Worm (Caenorhabditis elegans) whole organism, L4 larva: ENCODE data around the gene F22B8.7.

ENCODE experiments used
- F10B5.3 ChIP-seq: sonication (generic microtip); optimal IDR thresholded peaks from 2 replicates; lab custom pipeline; 2016; ENCODE audit warnings: mild to moderate bottlenecking, missing genetic modification characterization, missing compliant biosample characterization
- T26A8.4 ChIP-seq: fragments of 200-800 bp; sonication (Bioruptor generic); IDR thresholded peaks from 2 replicates; pipeline ENCODE4 v1.3.6; 2022; ENCODE audit warnings: missing genetic modification characterization, missing compliant biosample characterization
- Y75B8A.6 ChIP-seq: fragments of 200-800 bp; sonication (Bioruptor generic); IDR thresholded peaks from 2 replicates; pipeline ENCODE4 v1.3.6; 2022; ENCODE audit warnings: missing genetic modification reagents, missing genetic modification characterization, missing compliant biosample characterization
- ZK546.5 ChIP-seq, 2 experiments: sonication (generic microtip); optimal IDR thresholded peaks; 2 replicates each; lab custom pipeline; 2017; ENCODE audit warnings: missing biosample characterization in 2 of 2, missing genetic modification characterization in 2 of 2
- ceh-32 ChIP-seq: sonication (generic microtip); optimal IDR thresholded peaks from 2 replicates; lab custom pipeline; 2016; ENCODE audit warnings: mild to moderate bottlenecking, missing genetic modification characterization, missing compliant biosample characterization; ENCODE audit not compliant: poor library complexity
- ceh-44 ChIP-seq: fragments of 200-800 bp; sonication (Bioruptor generic); IDR thresholded peaks from 2 replicates; pipeline ENCODE4 v1.3.6; 2022; ENCODE audit warnings: missing genetic modification reagents, missing genetic modification characterization, missing compliant biosample characterization
- ceh-62 ChIP-seq: sonication (generic microtip); optimal IDR thresholded peaks from 2 replicates; lab custom pipeline; 2017; ENCODE audit warnings: missing biosample characterization, missing genetic modification characterization
- ctbp-1 ChIP-seq: fragments of 200-800 bp; sonication (Bioruptor generic); IDR thresholded peaks from 2 replicates; pipeline ENCODE4 v1.3.6; 2022; ENCODE audit warnings: missing genetic modification reagents, missing genetic modification characterization, missing compliant biosample characterization
- daf-12 ChIP-seq: fragments of 150-350 bp; optimal IDR thresholded peaks from 2 replicates; lab custom pipeline; 2014; ENCODE audit warnings: missing biosample characterization, missing genetic modification reagents, missing genetic modification characterization
- daf-16 ChIP-seq, 3 experiments: sonication (generic microtip); optimal IDR thresholded peaks; 2 replicates each; lab custom pipeline; 2016 to 2017; ENCODE audit warnings: missing genetic modification characterization in 3 of 3, missing genetic modification reagents in 3 of 3, mild to moderate bottlenecking in 2 of 3, missing compliant biosample characterization in 2 of 3, missing biosample characterization in 1 of 3, moderate library complexity in 1 of 3
- dmd-9 ChIP-seq: fragments of 200-800 bp; sonication (Bioruptor generic); IDR thresholded peaks from 2 replicates; pipeline ENCODE4 v1.3.6; 2022; ENCODE audit warnings: missing genetic modification reagents, missing genetic modification characterization, missing compliant biosample characterization
- dpl-1 ChIP-seq: fragments of 150-350 bp; optimal IDR thresholded peaks from 2 replicates; lab custom pipeline; 2014; ENCODE audit warnings: missing biosample characterization, missing genetic modification reagents, missing genetic modification characterization
- dve-1 ChIP-seq: sonication (generic microtip); optimal IDR thresholded peaks from 2 replicates; lab custom pipeline; 2017; ENCODE audit warnings: antibody characterized with exemption, mild to moderate bottlenecking, missing genetic modification characterization, missing compliant biosample characterization; ENCODE audit not compliant: insufficient read depth
- egl-27 ChIP-seq: sonication (generic microtip); optimal IDR thresholded peaks from 3 replicates; lab custom pipeline; 2017; ENCODE audit warnings: missing biosample characterization, missing genetic modification reagents, missing genetic modification characterization
- fos-1 ChIP-seq: fragments of 150-350 bp; optimal IDR thresholded peaks from 2 replicates; lab custom pipeline; 2014; ENCODE audit warnings: missing biosample characterization, missing genetic modification characterization
- hif-1 ChIP-seq, 2 experiments: sonication (generic microtip); optimal IDR thresholded peaks; 2 replicates each; lab custom pipeline; 2016 to 2017; ENCODE audit warnings: missing compliant biosample characterization in 2 of 2, missing genetic modification characterization in 2 of 2, missing genetic modification reagents in 2 of 2, missing genotype in 2 of 2, mild to moderate bottlenecking in 1 of 2
- jun-1 ChIP-seq: fragments of 150-350 bp; optimal IDR thresholded peaks from 2 replicates; lab custom pipeline; 2014; ENCODE audit warnings: missing biosample characterization, missing genetic modification reagents, missing genetic modification characterization
- lim-7 ChIP-seq: fragments of 200-800 bp; sonication (Bioruptor generic); IDR thresholded peaks from 2 replicates; pipeline ENCODE4 v1.3.6; 2022; ENCODE audit warnings: missing genetic modification characterization, missing compliant biosample characterization
- lin-1 ChIP-seq: fragments of 200-800 bp; sonication (Bioruptor generic); IDR thresholded peaks from 2 replicates; pipeline ENCODE4 v1.3.6; 2022; ENCODE audit warnings: missing genetic modification reagents, missing genetic modification characterization, missing compliant biosample characterization
- lin-13 ChIP-seq: fragments of 150-350 bp; optimal IDR thresholded peaks from 2 replicates; lab custom pipeline; 2014; ENCODE audit warnings: missing biosample characterization, missing genetic modification reagents, missing genetic modification characterization
- lir-3 ChIP-seq: sonication (generic microtip); optimal IDR thresholded peaks from 2 replicates; lab custom pipeline; 2016; ENCODE audit warnings: mild to moderate bottlenecking, missing genetic modification characterization, missing compliant biosample characterization
- mdl-1 ChIP-seq, 2 experiments: fragments of 150-350 bp in 1 of 2; sonication (generic microtip) in 1 of 2; optimal IDR thresholded peaks; 2 replicates each; lab custom pipeline; 2014 to 2017; ENCODE audit warnings: missing biosample characterization in 2 of 2, missing genetic modification characterization in 2 of 2
- mdt-29 ChIP-seq: fragments of 200-800 bp; sonication (Bioruptor generic); IDR thresholded peaks from 2 replicates; pipeline ENCODE4 v1.3.6; 2022; ENCODE audit warnings: missing genetic modification reagents, missing genetic modification characterization, missing compliant biosample characterization
- mxl-2 ChIP-seq: fragments of 200-800 bp; sonication (Bioruptor generic); conservative IDR thresholded peaks from 2 replicates; pipeline ENCODE4 v1.3.6; 2022; ENCODE audit warnings: missing genetic modification reagents, missing genetic modification characterization, missing compliant biosample characterization
- nhr-102 ChIP-seq: sonication (generic microtip); optimal IDR thresholded peaks from 2 replicates; lab custom pipeline; 2016; ENCODE audit warnings: mild to moderate bottlenecking, missing genetic modification characterization, moderate library complexity, missing compliant biosample characterization
- nhr-25 ChIP-seq: sonication (generic microtip); optimal IDR thresholded peaks from 2 replicates; lab custom pipeline; 2017; ENCODE audit warnings: missing genetic modification characterization, mild to moderate bottlenecking, missing compliant biosample characterization, antibody characterized with exemption, moderate library complexity, borderline replicate concordance; ENCODE audit not compliant: insufficient read depth
- nhr-28 ChIP-seq: fragments of 150-350 bp; optimal IDR thresholded peaks from 2 replicates; lab custom pipeline; 2014; ENCODE audit warnings: missing biosample characterization, missing genetic modification characterization
- pha-4 ChIP-seq, 2 experiments: fragments of 150-350 bp in 1 of 2; fragments of 200-800 bp in 1 of 2; sonication (Bioruptor generic) in 1 of 2; IDR thresholded peaks in 1 of 2; optimal IDR thresholded peaks in 1 of 2; 2 replicates each; pipeline versions ENCODE4 v1.3.6 to Lab custom; 2014 to 2022; ENCODE audit warnings: missing genetic modification characterization in 2 of 2, missing genetic modification reagents in 2 of 2, missing biosample characterization in 1 of 2, missing compliant biosample characterization in 1 of 2
- php-3 ChIP-seq: fragments of 200-800 bp; sonication (Bioruptor generic); IDR thresholded peaks from 2 replicates; pipeline ENCODE4 v1.3.6; 2022; ENCODE audit warnings: missing genetic modification reagents, missing genetic modification characterization, missing compliant biosample characterization
- skn-1 ChIP-seq: fragments of 150-350 bp; optimal IDR thresholded peaks from 2 replicates; lab custom pipeline; 2014; ENCODE audit warnings: missing biosample characterization, missing genetic modification characterization
- snpc-1.2 ChIP-seq: fragments of 200-800 bp; sonication (Bioruptor generic); IDR thresholded peaks from 2 replicates; pipeline ENCODE4 v1.3.6; 2022; ENCODE audit warnings: missing genetic modification reagents, missing genetic modification characterization, missing compliant biosample characterization
- tag-97 ChIP-seq: fragments of 200-800 bp; sonication (Bioruptor generic); IDR thresholded peaks from 2 replicates; pipeline ENCODE4 v1.3.6; 2022; ENCODE audit warnings: missing genetic modification characterization, missing compliant biosample characterization
- tra-1 ChIP-seq: fragments of 200-800 bp; sonication (Bioruptor generic); IDR thresholded peaks from 2 replicates; pipeline ENCODE4 v1.3.6; 2022; ENCODE audit warnings: missing genetic modification reagents, missing genetic modification characterization, missing compliant biosample characterization
- unc-62 ChIP-seq, 3 experiments: fragments of 150-350 bp in 1 of 3; sonication (generic microtip); optimal IDR thresholded peaks in 2 of 3; peaks in 1 of 3; 1 replicate in 1 of 3; 2 replicates in 2 of 3; lab custom pipeline; 2014 to 2017; ENCODE audit warnings: missing biosample characterization in 3 of 3, missing genetic modification characterization in 3 of 3, missing genetic modification reagents in 3 of 3, missing genotype in 1 of 3

Gene F22B8.7

ce11 chrV:16080678-16081077, 13.7 kb upstream of the F22B8.7 start:
- TF ChIP-seq nhr-28 (tag; lab: Kevin White, UChicago) (peak; percentile 87), hif-1 (tag; optimal IDR thresholded peaks at IDR 0.05; lab: Kevin White, UChicago) (no peak), snpc-1.2 (GFP tag; lab: Robert Waterston, UW) (no peak), ctbp-1 (no peak), pha-4 (GFP tag; IDR thresholded peaks at IDR 0.05; lab: Robert Waterston, UW) (no peak), pha-4 (tag; optimal IDR thresholded peaks at IDR 0.05; lab: Kevin White, UChicago) (peak; percentile 7), mdt-29 (GFP tag; lab: Robert Waterston, UW) (no peak), php-3 (GFP tag; lab: Robert Waterston, UW) (0 out of 2 replicates have a peak, but pooled peaks have one; percentile 27), jun-1 (tag; lab: Kevin White, UChicago) (no peak), ceh-44 (no peak), tag-97 (GFP tag; lab: Robert Waterston, UW) (no peak), daf-16 (GFP tag; optimal IDR thresholded peaks at IDR 0.05; lab: Kevin White, UChicago) (no peak), daf-16 (tag; optimal IDR thresholded peaks at IDR 0.05; lab: Kevin White, UChicago) (peak; percentile 86), dve-1 (peak; percentile 27)
- TF ChIP-seq, all 104 proteins: peak for 5

ce11 chrV:16090685-16091084, 3.7 kb upstream of the F22B8.7 start, which contains the start of gene F22B8.3:
TSS of gene F22B8.3 (plus strand) at chrV:16090985.
- TF ChIP-seq unc-62 (GFP tag; optimal IDR thresholded peaks at IDR 0.05 in 1 of 2; lab: Kevin White, UChicago) = peak in 1 of 2 experiments; percentile 48
- TF ChIP-seq unc-62 (tag; optimal IDR thresholded peaks at IDR 0.05; lab: Kevin White, UChicago) = no peak
- no peak for TF ChIP-seq nhr-25 (tag; lab: Kevin White, UChicago)
- TF ChIP-seq ZK546.5 (tag; optimal IDR thresholded peaks at IDR 0.05; lab: Kevin White, UChicago) = no peak
- TF ChIP-seq lin-13 (GFP tag; lab: Kevin White, UChicago) = no peak
- TF ChIP-seq, all 104 proteins: peak for 1

- peak; percentile 97 for TF ChIP-seq nhr-28 (tag; lab: Kevin White, UChicago)
- no peak for TF ChIP-seq daf-16 (GFP tag; optimal IDR thresholded peaks at IDR 0.05; lab: Kevin White, UChicago)
- TF ChIP-seq daf-16 (tag; optimal IDR thresholded peaks at IDR 0.05; lab: Kevin White, UChicago) = peak; percentile 66
- peak; percentile 11 for TF ChIP-seq dve-1
- no peak for TF ChIP-seq egl-27 (tag; lab: Kevin White, UChicago)
- peak in 1 of 2 experiments; percentile 94 for TF ChIP-seq unc-62 (GFP tag; optimal IDR thresholded peaks at IDR 0.05 in 1 of 2; lab: Kevin White, UChicago)
- TF ChIP-seq unc-62 (tag; optimal IDR thresholded peaks at IDR 0.05; lab: Kevin White, UChicago) = no peak
- TF ChIP-seq tra-1 (GFP tag; lab: Robert Waterston, UW) = no peak
- no peak for TF ChIP-seq mxl-2 (GFP tag; lab: Robert Waterston, UW)
- TF ChIP-seq ceh-32 = no peak
Observed at ce11 chrV:16094862-16095261, 478 bp downstream of the F22B8.7 start.

- TF ChIP-seq Y75B8A.6 (GFP tag; lab: Robert Waterston, UW) (no peak), tra-1 (GFP tag; lab: Robert Waterston, UW) (no peak), fos-1 (no peak), dmd-9 (GFP tag; lab: Robert Waterston, UW) (no peak), daf-12 (tag; lab: Kevin White, UChicago) (no peak), lim-7 (GFP tag; lab: Robert Waterston, UW) (no peak), T26A8.4 (GFP tag; lab: Robert Waterston, UW) (no peak), mdl-1 (tag; optimal IDR thresholded peaks at IDR 0.05; lab: Kevin White, UChicago) (no peak), ceh-62 (tag; lab: Kevin White, UChicago) (no peak), F10B5.3 (tag; lab: Kevin White, UChicago) (no peak), dve-1 (no peak), lir-3 (tag; lab: Kevin White, UChicago) (no peak), nhr-102 (tag; lab: Kevin White, UChicago) (no peak), lin-1 (GFP tag; lab: Robert Waterston, UW) (no peak), dpl-1 (no peak), skn-1 (tag; lab: Kevin White, UChicago) (no peak)
Observed at ce11 chrV:16099441-16099840, 5.1 kb downstream of the F22B8.7 start, which contains the start of gene str-7. TSS of gene str-7 (minus strand) at chrV:16099541.
